Fruit fly (Drosophila melanogaster) whole organism: ENCODE results near the gene RhoGEF3.

Experiments
- CG8478 ChIP-seq: fragments of >200 bp; optimal IDR thresholded peaks from 2 replicates; lab custom pipeline; 2018; ENCODE audit warnings: inconsistent platforms
- Dll ChIP-seq: fragments of >200 bp; optimal IDR thresholded peaks from 2 replicates; lab custom pipeline; 2017
- EcR ChIP-seq, 2 experiments: fragments of >200 bp; optimal IDR thresholded peaks; 2 replicates each; lab custom pipeline; 2017; ENCODE audit warnings: missing biosample characterization in 2 of 2, missing genetic modification characterization in 2 of 2, missing genetic modification reagents in 2 of 2
- pan ChIP-seq: fragments of >200 bp; optimal IDR thresholded peaks from 2 replicates; lab custom pipeline; 2017
- usp ChIP-seq: fragments of >200 bp; optimal IDR thresholded peaks from 2 replicates; lab custom pipeline; 2017; ENCODE audit warnings: missing biosample characterization, missing genetic modification characterization, mixed read lengths

DNA sequence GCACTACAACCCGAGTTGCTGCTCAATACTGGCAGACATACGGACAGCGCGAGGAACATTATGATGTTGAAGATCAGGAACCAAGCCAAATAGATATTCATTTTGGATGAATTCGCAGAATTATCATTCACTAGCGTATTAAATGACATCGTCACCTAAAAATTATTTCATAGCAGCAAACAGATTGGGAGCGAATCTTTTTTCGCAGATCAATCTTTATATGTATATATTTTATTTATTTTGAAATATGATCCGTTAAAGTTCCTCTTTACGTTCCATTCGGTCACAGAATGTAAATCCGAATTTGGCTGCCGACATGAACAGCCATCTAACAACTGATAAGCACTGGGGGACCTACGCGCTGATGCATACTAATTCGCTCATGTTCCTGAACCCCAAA is 11.4 kb upstream of the RhoGEF3 start, which contains the start of gene CG34263:
- no peak for TF ChIP-seq pan (lab: Kevin White, UChicago)
- no peak for TF ChIP-seq EcR (GFP tag; optimal IDR thresholded peaks at IDR 0.05; lab: Kevin White, UChicago)
- no peak for TF ChIP-seq usp (GFP tag; lab: Kevin White, UChicago)
- TF ChIP-seq CG8478 = no peak
- no peak for TF ChIP-seq Dll
